Worm (Caenorhabditis elegans) whole organism, L1 larva: ENCODE measurements around the gene T13H5.8.

Experiments used
- ama-1 ChIP-seq: fragments of 150-350 bp; optimal IDR thresholded peaks from 2 replicates; lab custom pipeline; 2014
- ceh-63 ChIP-seq: fragments of 200-800 bp; sonication (Bioruptor generic); optimal IDR thresholded peaks from 2 replicates; lab custom pipeline; 2018; ENCODE audit warnings: mild to moderate bottlenecking, missing genetic modification characterization, missing compliant biosample characterization
- mep-1 ChIP-seq: fragments of 150-350 bp; optimal IDR thresholded peaks from 2 replicates; lab custom pipeline; 2014; ENCODE audit warnings: missing biosample characterization, missing genetic modification characterization
- nhr-28 ChIP-seq: fragments of 150-350 bp; optimal IDR thresholded peaks from 2 replicates; lab custom pipeline; 2014; ENCODE audit warnings: missing biosample characterization, missing genetic modification characterization

DNA sequence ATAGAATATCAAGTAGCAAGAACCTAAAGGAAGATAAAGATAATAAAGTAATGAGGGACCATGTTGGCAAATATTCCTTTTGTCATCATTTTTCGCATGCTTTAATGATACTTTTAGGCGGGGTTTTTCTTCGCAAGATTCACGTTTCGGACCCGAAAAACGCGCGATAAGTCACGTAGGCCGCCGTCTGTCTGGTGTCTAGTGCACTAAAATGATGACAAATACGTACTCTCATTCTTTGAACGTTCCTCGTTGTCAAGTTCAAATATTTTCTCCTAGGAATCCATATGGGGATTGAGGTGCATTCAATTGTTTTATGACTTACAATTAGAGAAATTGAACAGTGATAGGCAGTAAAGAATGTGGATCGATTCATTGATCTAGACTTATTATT, 34.5 kb upstream of the T13H5.8 start, which contains the start of gene taap-1:
- TF ChIP-seq ceh-63 (no peak), mep-1 (tag; lab: Kevin White, UChicago) (no peak), ama-1 (lab: Kevin White, UChicago) (no peak), nhr-28 (no peak)
